Fruit fly (Drosophila melanogaster) whole organism, adult: Measurements from ENCODE around the gene CG44838.

Source experiments
- CG11617 ChIP-seq: fragments of 200-800 bp; sonication (Bioruptor generic); optimal IDR thresholded peaks from 2 replicates; lab custom pipeline; 2017; ENCODE audit warnings: mild to moderate bottlenecking, missing biosample characterization, missing genetic modification reagents, missing genetic modification characterization
- CG12768 ChIP-seq: fragments of 200-800 bp; sonication (Bioruptor generic); optimal IDR thresholded peaks from 2 replicates; lab custom pipeline; 2017; ENCODE audit warnings: missing biosample characterization, missing genetic modification characterization, mild to moderate bottlenecking, moderate library complexity, missing genetic modification reagents
- CG14711 ChIP-seq: fragments of 200-800 bp; sonication (Bioruptor generic); optimal IDR thresholded peaks from 2 replicates; lab custom pipeline; 2018; ENCODE audit warnings: missing biosample characterization, mild to moderate bottlenecking, missing genetic modification characterization, moderate library complexity
- CG5204 ChIP-seq: fragments of 200-800 bp; sonication (Bioruptor generic); optimal IDR thresholded peaks from 2 replicates; lab custom pipeline; 2016; ENCODE audit warnings: missing biosample characterization, missing genetic modification characterization
- CG7101 ChIP-seq: fragments of 200-800 bp; sonication (Bioruptor generic); optimal IDR thresholded peaks from 2 replicates; lab custom pipeline; 2018; ENCODE audit warnings: missing biosample characterization, mild to moderate bottlenecking, missing genetic modification characterization, moderate library complexity
- Clk ChIP-seq: fragments of 200-800 bp; sonication (Bioruptor generic); optimal IDR thresholded peaks from 2 replicates; lab custom pipeline; 2017; ENCODE audit warnings: missing biosample characterization, missing genetic modification characterization
- Crg-1 ChIP-seq: fragments of 200-800 bp; sonication (Bioruptor generic); optimal IDR thresholded peaks from 2 replicates; lab custom pipeline; 2016; ENCODE audit warnings: missing biosample characterization, missing genetic modification characterization
- Hr96 ChIP-seq: fragments of 200-800 bp; sonication (Bioruptor generic); optimal IDR thresholded peaks from 2 replicates; lab custom pipeline; 2016; ENCODE audit warnings: missing biosample characterization, missing genetic modification characterization
- cic ChIP-seq: fragments of 200-800 bp; sonication (Bioruptor generic); optimal IDR thresholded peaks from 2 replicates; lab custom pipeline; 2017; ENCODE audit warnings: missing biosample characterization, mild to moderate bottlenecking, missing genetic modification characterization, moderate library complexity
- ovo ChIP-seq: fragments of 200-800 bp; sonication (Bioruptor generic); optimal IDR thresholded peaks from 2 replicates; lab custom pipeline; 2016; ENCODE audit warnings: missing biosample characterization, missing genetic modification characterization
- pad ChIP-seq: fragments of 200-800 bp; sonication (Bioruptor generic); optimal IDR thresholded peaks from 3 replicates; lab custom pipeline; 2017; ENCODE audit warnings: missing biosample characterization, missing genetic modification characterization, mild to moderate bottlenecking, moderate library complexity, missing genetic modification reagents
- tj ChIP-seq: fragments of 200-800 bp; sonication (Bioruptor generic); optimal IDR thresholded peaks from 3 replicates; lab custom pipeline; 2017; ENCODE audit warnings: missing biosample characterization, mild to moderate bottlenecking, missing genetic modification characterization, moderate library complexity
- toe ChIP-seq: fragments of 200-800 bp; sonication (Bioruptor generic); optimal IDR thresholded peaks from 2 replicates; lab custom pipeline; 2016; ENCODE audit warnings: missing biosample characterization, missing genetic modification characterization

- TF ChIP-seq ovo (GFP tag; lab: Kevin White, UChicago): peak; percentile 84
- peak; percentile 95 for TF ChIP-seq CG11617 (GFP tag; lab: Kevin White, UChicago)
- peak; percentile 58 for TF ChIP-seq toe (GFP tag; lab: Kevin White, UChicago)
- TF ChIP-seq CG14711: peak; percentile 91
- TF ChIP-seq pad (GFP tag; lab: Kevin White, UChicago): peak; percentile 92
- TF ChIP-seq tj (GFP tag; lab: Kevin White, UChicago): peak; percentile 94
- TF ChIP-seq Clk (GFP tag; lab: Kevin White, UChicago): peak; percentile 61
- TF ChIP-seq CG12768 (GFP tag; lab: Kevin White, UChicago): peak; percentile 88
- peak; percentile 87 for TF ChIP-seq cic (GFP tag; lab: Kevin White, UChicago)
- peak; percentile 95 for TF ChIP-seq CG7101
- TF ChIP-seq Crg-1 (GFP tag; lab: Kevin White, UChicago): peak; percentile 87
- peak; percentile 89 for TF ChIP-seq CG5204 (GFP tag; lab: Kevin White, UChicago)
- peak; percentile 80 for TF ChIP-seq Hr96 (GFP tag; lab: Kevin White, UChicago)
Observed at dm6 chr3L:9420054-9420818, 40.6 kb upstream of the CG44838 start.
